Worm (Caenorhabditis elegans) whole organism, late embryonic: Measurements from ENCODE around the gene gsp-1.

ENCODE experiments used
- K02D7.2 ChIP-seq: sonication (generic microtip); optimal IDR thresholded peaks from 2 replicates; lab custom pipeline; 2017; ENCODE audit warnings: mild to moderate bottlenecking, missing genetic modification characterization, missing compliant biosample characterization
- T23F11.4 ChIP-seq: fragments of 200-800 bp; sonication (Bioruptor generic); optimal IDR thresholded peaks from 2 replicates; lab custom pipeline; 2018; ENCODE audit warnings: mild to moderate bottlenecking, missing genetic modification characterization, missing compliant biosample characterization
- Y22D7AL.16 ChIP-seq: sonication (generic microtip); optimal IDR thresholded peaks from 2 replicates; lab custom pipeline; 2016; ENCODE audit warnings: missing genetic modification characterization, missing compliant biosample characterization
- ama-1 ChIP-seq: fragments of 150-350 bp; optimal IDR thresholded peaks from 2 replicates; lab custom pipeline; 2014
- ceh-24 ChIP-seq: sonication (generic microtip); optimal IDR thresholded peaks from 2 replicates; lab custom pipeline; 2016; ENCODE audit warnings: mild to moderate bottlenecking, missing genetic modification characterization, missing compliant biosample characterization
- ceh-34 ChIP-seq: sonication (generic microtip); optimal IDR thresholded peaks from 2 replicates; lab custom pipeline; 2016; ENCODE audit warnings: mild to moderate bottlenecking, missing genetic modification characterization, missing compliant biosample characterization
- ceh-45 ChIP-seq: fragments of 200-800 bp; sonication (Bioruptor generic); IDR thresholded peaks from 2 replicates; pipeline ENCODE4 v1.3.6; 2022; ENCODE audit warnings: missing genetic modification reagents, missing genetic modification characterization, missing compliant biosample characterization
- ceh-6 ChIP-seq: fragments of 200-800 bp; sonication (Bioruptor generic); optimal IDR thresholded peaks from 2 replicates; lab custom pipeline; 2018; ENCODE audit warnings: mild to moderate bottlenecking, missing genetic modification characterization, missing compliant biosample characterization
- elt-4 ChIP-seq: sonication (generic microtip); optimal IDR thresholded peaks from 2 replicates; lab custom pipeline; 2016; ENCODE audit warnings: missing genetic modification characterization, missing compliant biosample characterization
- ets-4 ChIP-seq: sonication (generic microtip); optimal IDR thresholded peaks from 2 replicates; lab custom pipeline; 2016; ENCODE audit warnings: missing genetic modification characterization, missing compliant biosample characterization
- fkh-10 ChIP-seq: fragments of 150-350 bp; optimal IDR thresholded peaks from 2 replicates; lab custom pipeline; 2014; ENCODE audit warnings: missing biosample characterization, missing genetic modification reagents, missing genetic modification characterization
- fkh-6 ChIP-seq: sonication (generic microtip); optimal IDR thresholded peaks from 2 replicates; lab custom pipeline; 2016; ENCODE audit warnings: missing genetic modification characterization, missing compliant biosample characterization
- gmeb-2 ChIP-seq: sonication (generic microtip); optimal IDR thresholded peaks from 2 replicates; lab custom pipeline; 2016; ENCODE audit warnings: missing genetic modification characterization, inconsistent platforms, missing compliant biosample characterization
- hlh-15 ChIP-seq: sonication (generic microtip); optimal IDR thresholded peaks from 2 replicates; lab custom pipeline; 2016; ENCODE audit warnings: missing genetic modification characterization, missing compliant biosample characterization
- hlh-30 ChIP-seq: sonication (generic microtip); optimal IDR thresholded peaks from 2 replicates; lab custom pipeline; 2017; ENCODE audit warnings: antibody characterized with exemption, missing genetic modification characterization, missing compliant biosample characterization; ENCODE audit not compliant: insufficient read depth
- hlh-6 ChIP-seq: sonication (generic microtip); optimal IDR thresholded peaks from 2 replicates; lab custom pipeline; 2016; ENCODE audit warnings: missing genotype, missing genetic modification characterization, missing compliant biosample characterization
- hlh-8 ChIP-seq: sonication (generic microtip); optimal IDR thresholded peaks from 2 replicates; lab custom pipeline; 2016; ENCODE audit warnings: missing genotype, missing genetic modification characterization, missing compliant biosample characterization
- lim-6 ChIP-seq: sonication (generic microtip); optimal IDR thresholded peaks from 2 replicates; lab custom pipeline; 2016; ENCODE audit warnings: missing genetic modification characterization, missing compliant biosample characterization
- madf-2 ChIP-seq: sonication (generic microtip); optimal IDR thresholded peaks from 2 replicates; lab custom pipeline; 2017; ENCODE audit warnings: missing genetic modification characterization, missing compliant biosample characterization
- mec-3 ChIP-seq: sonication (generic microtip); optimal IDR thresholded peaks from 2 replicates; lab custom pipeline; 2016; ENCODE audit warnings: borderline replicate concordance, missing genetic modification characterization, missing compliant biosample characterization
- nhr-232 ChIP-seq: sonication (generic microtip); optimal IDR thresholded peaks from 2 replicates; lab custom pipeline; 2016; ENCODE audit warnings: missing genetic modification characterization, missing compliant biosample characterization
- npax-4 ChIP-seq: sonication (generic microtip); optimal IDR thresholded peaks from 2 replicates; lab custom pipeline; 2016; ENCODE audit warnings: missing genetic modification characterization, missing compliant biosample characterization
- pag-3 ChIP-seq: sonication (generic microtip); optimal IDR thresholded peaks from 2 replicates; lab custom pipeline; 2016; ENCODE audit warnings: missing compliant biosample characterization, missing genetic modification characterization, borderline replicate concordance
- pat-9 ChIP-seq: fragments of 200-800 bp; sonication (Bioruptor generic); optimal IDR thresholded peaks from 2 replicates; lab custom pipeline; 2018; ENCODE audit warnings: mild to moderate bottlenecking, missing genetic modification characterization, moderate library complexity, missing compliant biosample characterization
- pax-1 ChIP-seq: fragments of 150-350 bp; optimal IDR thresholded peaks from 2 replicates; lab custom pipeline; 2014; ENCODE audit warnings: missing biosample characterization, missing genetic modification characterization
- pha-4 ChIP-seq: fragments of 150-350 bp; optimal IDR thresholded peaks from 2 replicates; lab custom pipeline; 2018; ENCODE audit warnings: missing biosample characterization, missing genetic modification reagents, missing genetic modification characterization
- pqm-1 ChIP-seq: sonication (generic microtip); optimal IDR thresholded peaks from 2 replicates; lab custom pipeline; 2016; ENCODE audit warnings: missing genetic modification characterization, missing compliant biosample characterization
- ref-2 ChIP-seq: sonication (generic microtip); optimal IDR thresholded peaks from 2 replicates; lab custom pipeline; 2016; ENCODE audit warnings: missing genetic modification characterization, missing compliant biosample characterization
- rnt-1 ChIP-seq: sonication (generic microtip); optimal IDR thresholded peaks from 2 replicates; lab custom pipeline; 2016; ENCODE audit warnings: missing genetic modification characterization, missing compliant biosample characterization
- sdc-2 ChIP-seq: sonication (generic microtip); optimal IDR thresholded peaks from 2 replicates; lab custom pipeline; 2016; ENCODE audit warnings: missing genotype, missing genetic modification characterization, missing compliant biosample characterization
- sox-4 ChIP-seq: sonication (generic microtip); optimal IDR thresholded peaks from 2 replicates; lab custom pipeline; 2017; ENCODE audit warnings: mild to moderate bottlenecking, missing genetic modification characterization, inconsistent platforms, missing compliant biosample characterization
- tbx-2 ChIP-seq: sonication (generic microtip); optimal IDR thresholded peaks from 2 replicates; lab custom pipeline; 2016; ENCODE audit warnings: missing genetic modification characterization, missing compliant biosample characterization
- tbx-7 ChIP-seq: sonication (generic microtip); optimal IDR thresholded peaks from 2 replicates; lab custom pipeline; 2016; ENCODE audit warnings: missing genotype, missing genetic modification characterization, missing compliant biosample characterization
- unc-42 ChIP-seq: sonication (generic microtip); optimal IDR thresholded peaks from 2 replicates; lab custom pipeline; 2016; ENCODE audit warnings: missing genotype, missing genetic modification characterization, missing compliant biosample characterization
- unc-55 ChIP-seq: sonication (generic microtip); optimal IDR thresholded peaks from 2 replicates; lab custom pipeline; 2017; ENCODE audit warnings: missing biosample characterization, missing genetic modification reagents, missing genetic modification characterization
- unc-86 ChIP-seq: sonication (generic microtip); optimal IDR thresholded peaks from 2 replicates; lab custom pipeline; 2016; ENCODE audit warnings: missing genetic modification characterization, missing compliant biosample characterization

Gene gsp-1

DNA sequence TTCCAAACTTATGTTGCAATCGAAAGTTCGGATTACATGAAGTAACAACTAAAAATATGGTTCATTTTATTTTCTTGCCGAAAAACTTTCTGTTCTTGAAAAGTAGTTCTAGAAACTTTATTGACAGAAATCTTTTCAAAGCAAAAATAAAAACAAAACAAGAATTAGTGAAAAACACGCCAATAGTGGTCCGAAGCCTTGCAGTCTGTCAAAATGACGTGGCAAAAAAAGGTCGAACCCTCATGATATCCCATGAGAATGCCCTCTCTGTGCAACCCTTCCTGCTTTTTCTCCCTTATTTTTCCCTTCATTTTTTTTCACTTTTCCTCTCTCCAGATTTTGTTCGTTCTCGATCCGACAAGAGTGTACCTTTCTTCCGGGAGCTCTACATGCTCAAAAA lies 16.9 kb downstream of the gsp-1 start:
- no peak for TF ChIP-seq hlh-6 (tag; lab: Kevin White, UChicago)

DNA sequence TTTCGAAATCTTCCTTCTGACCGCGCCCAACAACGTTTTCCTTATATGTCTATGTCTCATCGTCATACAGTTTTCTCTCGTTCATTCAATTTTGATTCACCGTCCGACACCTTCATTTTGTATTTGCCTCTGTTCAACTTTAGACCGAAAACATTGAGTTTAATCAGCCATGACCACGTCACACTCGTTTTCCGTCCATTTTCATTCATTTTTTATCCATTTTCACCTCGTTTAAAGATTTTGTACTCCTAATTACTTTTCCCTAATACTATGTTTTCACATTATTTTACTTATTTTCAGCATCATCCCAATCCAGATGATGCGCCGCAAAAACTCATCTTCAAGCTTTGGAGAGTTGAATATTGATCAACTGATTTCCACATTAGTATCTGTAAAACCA lies 20.0 kb downstream of the gsp-1 start, which contains the start of gene pph-1:
Gene pph-1 (plus strand): TSS at position 301 of the 400 bp plus-strand sequence.
- no peak for TF ChIP-seq unc-86 (tag; lab: Kevin White, UChicago)
- TF ChIP-seq tbx-2 (tag; lab: Kevin White, UChicago): no peak
- TF ChIP-seq hlh-30 (tag; lab: Kevin White, UChicago): no peak
- no peak for TF ChIP-seq sox-4 (tag; lab: Kevin White, UChicago)
- no peak for TF ChIP-seq gmeb-2 (tag; lab: Kevin White, UChicago)
- TF ChIP-seq pha-4 (tag; lab: Kevin White, UChicago): no peak
- no peak for TF ChIP-seq hlh-15 (tag; lab: Kevin White, UChicago)
- TF ChIP-seq Y22D7AL.16 (tag; lab: Kevin White, UChicago): no peak
- TF ChIP-seq hlh-8 (tag; lab: Kevin White, UChicago): no peak
- no peak for TF ChIP-seq rnt-1
- no peak for TF ChIP-seq elt-4
- no peak for TF ChIP-seq T23F11.4 (GFP tag; lab: Kevin White, UChicago)
- TF ChIP-seq unc-42 (tag; lab: Kevin White, UChicago): no peak
- TF ChIP-seq tbx-7: no peak
- TF ChIP-seq lim-6 (tag; lab: Kevin White, UChicago): no peak
- no peak for TF ChIP-seq pat-9 (tag; lab: Kevin White, UChicago)
- TF ChIP-seq nhr-232 (tag; lab: Kevin White, UChicago): no peak
- TF ChIP-seq pag-3 (tag; lab: Kevin White, UChicago): no peak
- TF ChIP-seq ceh-45 (GFP tag; lab: Robert Waterston, UW): no peak
- TF ChIP-seq ceh-6 (GFP tag; lab: Kevin White, UChicago): no peak

DNA sequence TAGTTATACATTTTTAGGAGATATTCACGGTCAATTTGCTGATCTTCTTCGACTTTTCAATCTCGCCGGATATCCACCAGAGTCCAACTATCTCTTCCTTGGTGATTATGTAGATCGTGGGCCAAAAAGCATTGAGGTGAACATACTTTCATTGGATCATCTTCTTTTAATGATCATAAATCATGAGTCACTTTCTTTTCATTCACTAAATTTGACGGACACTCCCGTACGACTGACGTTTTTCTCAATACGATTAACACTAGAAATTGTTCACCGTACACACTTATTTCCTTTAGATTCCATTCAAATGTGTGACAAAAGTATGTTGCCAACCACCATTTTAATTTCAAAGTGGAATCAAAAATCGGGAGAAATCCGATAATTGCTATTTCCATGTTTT lies 20.7 kb downstream of the gsp-1 start:
- no peak for TF ChIP-seq hlh-8 (tag; lab: Kevin White, UChicago)
- no peak for TF ChIP-seq sdc-2 (tag; lab: Kevin White, UChicago)
- no peak for TF ChIP-seq fkh-6 (tag; lab: Kevin White, UChicago)
- no peak for TF ChIP-seq fkh-10 (GFP tag; lab: Kevin White, UChicago)
- no peak for TF ChIP-seq sox-4 (tag; lab: Kevin White, UChicago)

DNA sequence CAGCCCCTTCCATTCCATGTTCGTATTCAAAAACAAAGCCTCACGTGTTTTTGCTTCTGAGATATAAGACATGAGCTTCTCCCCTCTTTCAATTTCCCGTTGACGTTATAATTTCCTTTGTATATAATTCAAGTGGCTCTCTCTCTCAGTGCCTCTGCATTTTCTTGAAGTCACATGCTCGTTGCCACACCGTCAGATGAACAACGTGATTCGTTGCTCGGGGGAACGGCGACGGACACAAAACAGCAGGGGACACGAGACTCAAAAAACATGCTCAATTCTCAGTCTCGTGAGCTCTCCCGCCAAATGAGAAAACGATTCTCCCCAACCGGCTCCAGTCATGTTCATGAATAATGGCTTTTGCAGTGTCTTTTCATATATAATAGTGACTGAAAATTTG lies 26.1 kb downstream of the gsp-1 start:
- TF ChIP-seq madf-2 (tag; lab: Kevin White, UChicago) (no peak), hlh-6 (tag; lab: Kevin White, UChicago) (no peak), hlh-8 (tag; lab: Kevin White, UChicago) (no peak), mec-3 (tag; lab: Kevin White, UChicago) (no peak), tbx-2 (tag; lab: Kevin White, UChicago) (no peak), ama-1 (lab: Kevin White, UChicago) (no peak), hlh-15 (tag; lab: Kevin White, UChicago) (no peak), ceh-24 (no peak), pqm-1 (no peak), sox-4 (tag; lab: Kevin White, UChicago) (no peak), unc-55 (GFP tag; lab: Kevin White, UChicago) (no peak), ceh-45 (GFP tag; lab: Robert Waterston, UW) (no peak), pat-9 (tag; lab: Kevin White, UChicago) (no peak)

DNA sequence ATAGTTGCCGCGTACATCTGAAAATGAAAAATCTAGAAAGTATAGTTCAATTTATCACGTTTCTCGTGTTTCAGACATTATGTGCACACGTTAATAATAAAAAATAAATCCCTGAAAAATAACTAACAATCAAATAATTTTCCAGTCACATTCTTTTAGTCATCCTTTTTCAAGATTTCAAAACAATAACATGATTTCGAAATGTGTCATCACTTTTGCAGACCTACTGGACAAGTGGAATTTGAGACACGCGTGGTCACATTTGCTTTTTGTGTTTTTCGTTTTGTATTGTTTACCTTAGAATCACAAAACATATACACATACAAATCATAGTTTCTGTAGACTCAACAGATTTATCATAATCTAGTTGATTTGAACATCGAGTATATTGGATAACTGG lies 27.2 kb downstream of the gsp-1 start:
- TF ChIP-seq pax-1 (no peak), npax-4 (no peak), sdc-2 (tag; lab: Kevin White, UChicago) (no peak), ref-2 (tag; lab: Kevin White, UChicago) (no peak), ceh-34 (tag; lab: Kevin White, UChicago) (no peak), K02D7.2 (tag; lab: Kevin White, UChicago) (no peak), ets-4 (tag; lab: Kevin White, UChicago) (no peak), pag-3 (tag; lab: Kevin White, UChicago) (no peak), ceh-24 (no peak), unc-55 (GFP tag; lab: Kevin White, UChicago) (no peak), hlh-15 (tag; lab: Kevin White, UChicago) (no peak)
